Worm (Caenorhabditis elegans) whole organism, young adult: ENCODE results near the gene E02H1.6.

Source experiments
- C17E4.6 ChIP-seq: fragments of 200-800 bp; sonication (Bioruptor generic); IDR thresholded peaks from 2 replicates; pipeline ENCODE4 v1.3.6; 2022; ENCODE audit warnings: missing genetic modification reagents, missing genetic modification characterization, missing compliant biosample characterization
- F37B4.10 ChIP-seq: fragments of 200-800 bp; sonication (Bioruptor generic); IDR thresholded peaks from 2 replicates; pipeline ENCODE4 v1.3.6; 2022; ENCODE audit warnings: missing genetic modification characterization, missing compliant biosample characterization
- F49E8.2 ChIP-seq: sonication (generic microtip); optimal IDR thresholded peaks from 3 replicates; lab custom pipeline; 2017; ENCODE audit warnings: missing genetic modification characterization, mild to moderate bottlenecking, missing compliant biosample characterization, antibody characterized with exemption, moderate library complexity; ENCODE audit not compliant: insufficient read depth
- T07F8.4 ChIP-seq: sonication (generic microtip); optimal IDR thresholded peaks from 2 replicates; lab custom pipeline; 2016; ENCODE audit warnings: mild to moderate bottlenecking, missing genetic modification characterization, moderate library complexity, missing compliant biosample characterization
- Y53G8AR.9 ChIP-seq: fragments of 200-800 bp; sonication (Bioruptor generic); conservative IDR thresholded peaks from 2 replicates; pipeline ENCODE4 v1.3.6; 2022; ENCODE audit warnings: missing genetic modification reagents, missing genetic modification characterization, missing compliant biosample characterization
- Y56A3A.18 ChIP-seq: fragments of 200-800 bp; sonication (Bioruptor generic); IDR thresholded peaks from 2 replicates; pipeline ENCODE4 v1.3.6; 2022; ENCODE audit warnings: missing genetic modification reagents, missing genetic modification characterization, missing compliant biosample characterization
- Y95B8A.8 ChIP-seq: fragments of 200-800 bp; sonication (Bioruptor generic); IDR thresholded peaks from 2 replicates; pipeline ENCODE4 v1.3.6; 2022; ENCODE audit warnings: missing genetic modification reagents, missing genetic modification characterization, missing compliant biosample characterization
- ZK185.1 ChIP-seq: sonication (generic microtip); optimal IDR thresholded peaks from 2 replicates; lab custom pipeline; 2016; ENCODE audit warnings: mild to moderate bottlenecking, missing genetic modification characterization, missing compliant biosample characterization; ENCODE audit not compliant: poor library complexity, severe bottlenecking
- ama-1 ChIP-seq, 3 experiments: fragments of 150-350 bp in 1 of 3; sonication (generic microtip) in 2 of 3; optimal IDR thresholded peaks; 2 replicates each; lab custom pipeline; 2014 to 2018; ENCODE audit warnings: missing biosample characterization in 2 of 3, missing genetic modification characterization in 2 of 3, missing genetic modification reagents in 2 of 3
- atf-7 ChIP-seq: sonication (generic microtip); optimal IDR thresholded peaks from 2 replicates; lab custom pipeline; 2017; ENCODE audit warnings: mild to moderate bottlenecking, missing genetic modification characterization, missing compliant biosample characterization
- attf-6 ChIP-seq: fragments of 200-800 bp; sonication (Bioruptor generic); IDR thresholded peaks from 2 replicates; pipeline ENCODE4 v1.3.6; 2022; ENCODE audit warnings: missing genetic modification reagents, missing genetic modification characterization, missing compliant biosample characterization
- cebp-1 ChIP-seq, 2 experiments: fragments of 200-800 bp in 1 of 2; sonication (Bioruptor generic) in 1 of 2; sonication (generic microtip) in 1 of 2; IDR thresholded peaks in 1 of 2; optimal IDR thresholded peaks in 1 of 2; 2 replicates each; pipeline versions ENCODE4 v1.3.6 to Lab custom; 2017 to 2022; ENCODE audit warnings: missing compliant biosample characterization in 2 of 2, missing genetic modification characterization in 2 of 2, mild to moderate bottlenecking in 1 of 2, missing genetic modification reagents in 1 of 2, moderate library complexity in 1 of 2
- dox-1 ChIP-seq: fragments of 200-800 bp; sonication (Bioruptor generic); IDR thresholded peaks from 2 replicates; pipeline ENCODE4 v1.3.6; 2022; ENCODE audit warnings: missing genetic modification reagents, missing genetic modification characterization, missing compliant biosample characterization
- egl-18 ChIP-seq: fragments of 200-800 bp; sonication (Bioruptor generic); IDR thresholded peaks from 2 replicates; pipeline ENCODE4 v1.3.6; 2022; ENCODE audit warnings: missing genetic modification reagents, missing genetic modification characterization, missing compliant biosample characterization
- egl-44 ChIP-seq: fragments of 200-800 bp; sonication (Bioruptor generic); IDR thresholded peaks from 2 replicates; pipeline ENCODE4 v1.3.6; 2022; ENCODE audit warnings: missing genetic modification reagents, missing genetic modification characterization, missing compliant biosample characterization
- him-1 ChIP-seq: sonication (generic microtip); optimal IDR thresholded peaks from 2 replicates; lab custom pipeline; 2016; ENCODE audit warnings: missing genotype, missing genetic modification reagents, missing genetic modification characterization, missing compliant biosample characterization
- hmg-1.2 ChIP-seq: fragments of 200-800 bp; sonication (Bioruptor generic); IDR thresholded peaks from 2 replicates; pipeline ENCODE4 v1.3.6; 2022; ENCODE audit warnings: missing genetic modification reagents, missing genetic modification characterization, missing compliant biosample characterization
- lag-1 ChIP-seq: fragments of 200-800 bp; sonication (Bioruptor generic); IDR thresholded peaks from 2 replicates; pipeline ENCODE4 v1.3.6; 2022; ENCODE audit warnings: missing genetic modification reagents, missing genetic modification characterization, missing compliant biosample characterization
- let-607 ChIP-seq, 2 experiments: fragments of 200-800 bp in 1 of 2; sonication (Bioruptor generic) in 1 of 2; sonication (generic microtip) in 1 of 2; optimal IDR thresholded peaks; 2 replicates each; lab custom pipeline; 2016 to 2018; ENCODE audit warnings: mild to moderate bottlenecking in 2 of 2, missing compliant biosample characterization in 2 of 2, missing genetic modification characterization in 2 of 2, moderate library complexity in 2 of 2, missing genotype in 1 of 2
- lin-26 ChIP-seq: fragments of 200-800 bp; sonication (Bioruptor generic); IDR thresholded peaks from 2 replicates; pipeline ENCODE4 v1.3.6; 2022; ENCODE audit warnings: missing genetic modification reagents, missing genetic modification characterization, missing compliant biosample characterization
- lin-40 ChIP-seq: sonication (generic microtip); optimal IDR thresholded peaks from 2 replicates; lab custom pipeline; 2016; ENCODE audit warnings: missing genetic modification characterization, mild to moderate bottlenecking, missing compliant biosample characterization, missing genotype, missing genetic modification reagents
- lsl-1 ChIP-seq: fragments of 200-800 bp; sonication (Bioruptor generic); optimal IDR thresholded peaks from 2 replicates; lab custom pipeline; 2018; ENCODE audit warnings: mild to moderate bottlenecking, missing genetic modification characterization, moderate library complexity, missing compliant biosample characterization
- madf-10 ChIP-seq: sonication (generic microtip); optimal IDR thresholded peaks from 2 replicates; lab custom pipeline; 2016; ENCODE audit warnings: mild to moderate bottlenecking, missing genetic modification characterization, missing compliant biosample characterization
- madf-6 ChIP-seq: fragments of 200-800 bp; sonication (Bioruptor generic); IDR thresholded peaks from 2 replicates; pipeline ENCODE4 v1.3.6; 2022; ENCODE audit warnings: missing genetic modification reagents, missing genetic modification characterization, missing compliant biosample characterization
- mel-28 ChIP-seq: sonication (generic microtip); optimal IDR thresholded peaks from 2 replicates; lab custom pipeline; 2016; ENCODE audit warnings: borderline replicate concordance, mild to moderate bottlenecking, missing genetic modification characterization, missing compliant biosample characterization
- mes-4 ChIP-seq: sonication (generic microtip); optimal IDR thresholded peaks from 2 replicates; lab custom pipeline; 2016; ENCODE audit warnings: missing genotype, missing genetic modification characterization, missing compliant biosample characterization
- mxl-1 ChIP-seq: sonication (generic microtip); optimal IDR thresholded peaks from 2 replicates; lab custom pipeline; 2016; ENCODE audit warnings: missing genetic modification characterization, missing compliant biosample characterization
- nhr-80 ChIP-seq: sonication (generic microtip); optimal IDR thresholded peaks from 2 replicates; lab custom pipeline; 2016; ENCODE audit warnings: missing genetic modification characterization, missing compliant biosample characterization
- nhr-90 ChIP-seq: sonication (generic microtip); optimal IDR thresholded peaks from 2 replicates; lab custom pipeline; 2016; ENCODE audit warnings: missing genotype, mild to moderate bottlenecking, missing genetic modification characterization, missing compliant biosample characterization
- pbrm-1 ChIP-seq: fragments of 200-800 bp; sonication (Bioruptor generic); IDR thresholded peaks from 2 replicates; pipeline ENCODE4 v1.3.6; 2022; ENCODE audit warnings: missing genetic modification reagents, missing genetic modification characterization, missing compliant biosample characterization
- rcor-1 ChIP-seq: fragments of 200-800 bp; sonication (Bioruptor generic); IDR thresholded peaks from 2 replicates; pipeline ENCODE4 v1.3.6; 2022; ENCODE audit warnings: missing genetic modification reagents, missing genetic modification characterization, missing compliant biosample characterization
- rpc-1 ChIP-seq, 2 experiments: fragments of 150-350 bp in 1 of 2; sonication (generic microtip) in 1 of 2; optimal IDR thresholded peaks; 2 replicates each; lab custom pipeline; 2014 to 2018; ENCODE audit warnings: missing biosample characterization in 1 of 2, missing genetic modification characterization in 1 of 2, missing genetic modification reagents in 1 of 2, missing genotype in 1 of 2
- snpc-1.3 ChIP-seq: sonication (generic microtip); optimal IDR thresholded peaks from 2 replicates; lab custom pipeline; 2017; ENCODE audit warnings: missing genetic modification characterization, mild to moderate bottlenecking, missing compliant biosample characterization, antibody characterized with exemption, moderate library complexity, missing genotype, missing genetic modification reagents; ENCODE audit not compliant: insufficient read depth
- snpc-4 ChIP-seq, 5 experiments: fragments of 150-350 bp in 1 of 5; sonication (generic microtip) in 4 of 5; optimal IDR thresholded peaks; 2 replicates each; lab custom pipeline; 2014 to 2018; ENCODE audit warnings: missing genetic modification characterization in 5 of 5, missing biosample characterization in 3 of 5, antibody characterized with exemption in 2 of 5, mild to moderate bottlenecking in 2 of 5, missing compliant biosample characterization in 2 of 5, missing genotype in 2 of 5, moderate library complexity in 2 of 5, missing genetic modification reagents in 1 of 5
- tbx-9 ChIP-seq: sonication (generic microtip); optimal IDR thresholded peaks from 2 replicates; lab custom pipeline; 2016; ENCODE audit warnings: borderline replicate concordance, missing genetic modification characterization, inconsistent platforms, missing compliant biosample characterization
- tlf-1 ChIP-seq: fragments of 200-800 bp; sonication (Bioruptor generic); optimal IDR thresholded peaks from 2 replicates; lab custom pipeline; 2018; ENCODE audit warnings: mild to moderate bottlenecking, missing genetic modification characterization, missing compliant biosample characterization
- unc-130 ChIP-seq: sonication (generic microtip); optimal IDR thresholded peaks from 2 replicates; lab custom pipeline; 2016; ENCODE audit warnings: missing genetic modification reagents, missing genetic modification characterization, missing compliant biosample characterization
- zfh-2 ChIP-seq: fragments of 200-800 bp; sonication (Bioruptor generic); conservative IDR thresholded peaks from 2 replicates; pipeline ENCODE4 v1.3.6; 2022; ENCODE audit warnings: missing genetic modification reagents, missing genetic modification characterization, missing compliant biosample characterization
- ztf-18 ChIP-seq: sonication (generic microtip); optimal IDR thresholded peaks from 2 replicates; lab custom pipeline; 2016; ENCODE audit warnings: missing genotype, mild to moderate bottlenecking, missing genetic modification characterization, missing compliant biosample characterization
- ztf-26 ChIP-seq: sonication (generic microtip); optimal IDR thresholded peaks from 2 replicates; lab custom pipeline; 2017; ENCODE audit warnings: missing genetic modification characterization, missing compliant biosample characterization

E02H1.6 gene

ce11 chrII:9617039-9617901, 20.8 kb downstream of the E02H1.6 start, which contains the start of gene hal-3 (continued):
- TF ChIP-seq unc-130 (GFP tag; lab: Kevin White, UChicago) (no peak), mxl-1 (tag; lab: Kevin White, UChicago) (no peak), egl-44 (GFP tag; lab: Robert Waterston, UW) (peak; percentile 9; the same call in 1 of the 2 replicates), ztf-26 (tag; lab: Kevin White, UChicago) (no peak), lag-1 (GFP tag; lab: Robert Waterston, UW) (no peak), madf-10 (tag; lab: Kevin White, UChicago) (no peak), F49E8.2 (tag; lab: Kevin White, UChicago) (no peak), lsl-1 (peak; percentile 60), hmg-1.2 (GFP tag; lab: Robert Waterston, UW) (no peak), Y56A3A.18 (GFP tag; lab: Robert Waterston, UW) (no peak), let-607 (tag; optimal IDR thresholded peaks at IDR 0.05; lab: Kevin White, UChicago) (peak in 1 of 2 experiments; percentile 56), zfh-2 (GFP tag; lab: Robert Waterston, UW) (no peak), egl-18 (GFP tag; lab: Robert Waterston, UW) (0 out of 2 replicates have a peak, but pooled peaks have one; percentile 24)

ce11 chrII:9617902-9618245, 21.4 kb downstream of the E02H1.6 start:
- TF ChIP-seq madf-10 (tag; lab: Kevin White, UChicago) (peak; percentile 21), lin-26 (GFP tag; lab: Robert Waterston, UW) (0 out of 2 replicates have a peak, but pooled peaks have one; percentile 19), snpc-4 (GFP tag; optimal IDR thresholded peaks at IDR 0.05; lab: Kevin White, UChicago) (no peak), snpc-4 (tag; optimal IDR thresholded peaks at IDR 0.05; lab: Kevin White, UChicago) (no peak), Y53G8AR.9 (GFP tag; lab: Robert Waterston, UW) (0 out of 2 replicates have a peak, but pooled peaks have one; percentile 5), C17E4.6 (GFP tag; lab: Robert Waterston, UW) (no peak), ama-1 (optimal IDR thresholded peaks at IDR 0.05; lab: Kevin White, UChicago) (no peak), ama-1 (GFP tag; optimal IDR thresholded peaks at IDR 0.05; lab: Kevin White, UChicago) (peak in 1 of 2 experiments; percentile 17), F37B4.10 (GFP tag; lab: Robert Waterston, UW) (0 out of 2 replicates have a peak, but pooled peaks have one; percentile 40), snpc-1.3 (tag; lab: Kevin White, UChicago) (no peak), nhr-80 (peak; percentile 15), pbrm-1 (GFP tag; lab: Robert Waterston, UW) (peak; percentile 10; the same call in 1 of the 2 replicates), cebp-1 (GFP tag; IDR thresholded peaks at IDR 0.05; lab: Robert Waterston, UW) (0 out of 2 replicates have a peak, but pooled peaks have one; percentile 21), cebp-1 (tag; optimal IDR thresholded peaks at IDR 0.05; lab: Kevin White, UChicago) (no peak), let-607 (tag; optimal IDR thresholded peaks at IDR 0.05; lab: Kevin White, UChicago) (peak in 1 of 2 experiments; percentile 8), ZK185.1 (tag; lab: Kevin White, UChicago) (peak; percentile 37), rcor-1 (peak; percentile 37; the same call in 1 of the 2 replicates)

DNA sequence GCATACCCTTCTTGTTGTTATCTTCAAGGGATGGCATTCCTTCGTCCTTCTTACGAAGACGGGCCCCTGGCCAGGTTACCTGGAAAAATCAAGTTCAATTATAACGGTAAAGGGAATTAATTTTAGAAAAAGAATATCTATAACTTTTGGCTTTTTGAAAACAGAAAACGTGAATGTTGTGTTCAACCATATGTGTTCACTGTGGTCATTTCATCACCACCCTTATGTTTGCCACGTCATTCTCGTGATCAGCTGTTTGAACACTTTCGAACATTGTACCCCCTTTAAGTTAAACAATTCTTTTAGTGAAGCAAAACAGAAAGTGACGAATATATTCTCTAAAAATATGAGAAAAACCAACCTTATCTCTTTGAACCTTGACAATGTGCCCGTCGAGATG, 22.3 kb downstream of the E02H1.6 start:
- no peak for TF ChIP-seq atf-7 (tag; lab: Kevin White, UChicago)
- TF ChIP-seq dox-1 (GFP tag; lab: Robert Waterston, UW): no peak
- no peak for TF ChIP-seq nhr-90 (tag; lab: Kevin White, UChicago)
- TF ChIP-seq mel-28 (tag; lab: Kevin White, UChicago): no peak
- no peak for TF ChIP-seq tlf-1 (GFP tag; lab: Kevin White, UChicago)
- no peak for TF ChIP-seq ztf-18 (tag; lab: Kevin White, UChicago)
- peak; percentile 37 for TF ChIP-seq ZK185.1 (tag; lab: Kevin White, UChicago)
- 0 out of 2 replicates have a peak, but pooled peaks have one; percentile 5 for TF ChIP-seq Y95B8A.8
- TF ChIP-seq rpc-1 (optimal IDR thresholded peaks at IDR 0.05; lab: Kevin White, UChicago): no peak
- TF ChIP-seq rpc-1 (tag; optimal IDR thresholded peaks at IDR 0.05; lab: Kevin White, UChicago): no peak
- no peak for TF ChIP-seq mes-4
- no peak for TF ChIP-seq T07F8.4 (tag; lab: Kevin White, UChicago)
- TF ChIP-seq attf-6 (GFP tag; lab: Robert Waterston, UW): no peak
- no peak for TF ChIP-seq mxl-1 (tag; lab: Kevin White, UChicago)
- TF ChIP-seq madf-6 (GFP tag; lab: Robert Waterston, UW): no peak
- no peak for TF ChIP-seq tbx-9 (tag; lab: Kevin White, UChicago)
- no peak for TF ChIP-seq him-1 (tag; lab: Kevin White, UChicago)
- TF ChIP-seq lin-40 (tag; lab: Kevin White, UChicago): no peak
